Worm (Caenorhabditis elegans): ENCODE results near the gene T04A6.1.

ce11 chrIII:7665928-7666327 lies 49.6 kb downstream of the T04A6.1 start:
- TF ChIP-seq jun-1 (tag; optimal IDR thresholded peaks at IDR 0.05) (no peak), fos-1 (tag; optimal IDR thresholded peaks at IDR 0.05) (no peak), pha-4 (tag; optimal IDR thresholded peaks at IDR 0.05) (no peak), ama-1 (optimal IDR thresholded peaks at IDR 0.05) (no peak), skn-1 (tag; optimal IDR thresholded peaks at IDR 0.05) (no peak), fkh-10 (GFP tag; optimal IDR thresholded peaks at IDR 0.05) (no peak), ceh-82 (tag; optimal IDR thresholded peaks at IDR 0.05) (no peak), lin-39 (tag; optimal IDR thresholded peaks at IDR 0.05) (no peak), egl-27 (tag; optimal IDR thresholded peaks at IDR 0.05) (no peak), aly-2 (tag; optimal IDR thresholded peaks at IDR 0.05) (no peak), nhr-12 (tag; optimal IDR thresholded peaks at IDR 0.05) (no peak), ztf-11 (tag; optimal IDR thresholded peaks at IDR 0.05) (no peak), elt-1 (tag; optimal IDR thresholded peaks at IDR 0.05) (no peak)

Measured in whole organism, L3 larva.